Fruit fly (Drosophila melanogaster) whole organism, embryonic: ENCODE data around the gene CG14720.

Source experiments
- CG11695 ChIP-seq: fragments of 200-800 bp; sonication (Bioruptor generic); IDR thresholded peaks from 3 replicates; pipeline ENCODE4 v1.3.6; 2022; ENCODE audit warnings: missing biosample characterization, missing genetic modification characterization
- CG12299 ChIP-seq: fragments of 200-800 bp; sonication (Bioruptor generic); optimal IDR thresholded peaks from 2 replicates; lab custom pipeline; 2018; ENCODE audit warnings: missing biosample characterization, mild to moderate bottlenecking, missing genetic modification characterization
- CG12942 ChIP-seq: fragments of 200-800 bp; sonication (Bioruptor generic); optimal IDR thresholded peaks from 3 replicates; lab custom pipeline; 2016; ENCODE audit warnings: missing biosample characterization, missing genetic modification characterization
- CG13775 ChIP-seq: fragments of 200-800 bp; sonication (Bioruptor generic); optimal IDR thresholded peaks from 3 replicates; lab custom pipeline; 2017; ENCODE audit warnings: missing biosample characterization, mild to moderate bottlenecking, missing genetic modification characterization
- CG15514 ChIP-seq: fragments of 200-800 bp; sonication (Bioruptor generic); optimal IDR thresholded peaks from 3 replicates; lab custom pipeline; 2017; ENCODE audit warnings: missing biosample characterization, missing genetic modification characterization, mild to moderate bottlenecking, moderate library complexity, missing genetic modification reagents
- CG15601 ChIP-seq: fragments of 200-800 bp; sonication (Bioruptor generic); optimal IDR thresholded peaks from 3 replicates; lab custom pipeline; 2019; ENCODE audit warnings: missing biosample characterization, mild to moderate bottlenecking, missing genetic modification characterization, moderate library complexity
- CG1602 ChIP-seq: fragments of 200-800 bp; sonication (Bioruptor generic); optimal IDR thresholded peaks from 3 replicates; lab custom pipeline; 2016; ENCODE audit warnings: missing biosample characterization, missing genetic modification characterization
- CG17912 ChIP-seq: fragments of 200-800 bp; sonication (Bioruptor generic); optimal IDR thresholded peaks from 2 replicates; lab custom pipeline; 2018; ENCODE audit warnings: missing biosample characterization, mild to moderate bottlenecking, missing genetic modification characterization
- CG2120 ChIP-seq: fragments of 200-800 bp; sonication (Bioruptor generic); optimal IDR thresholded peaks from 3 replicates; lab custom pipeline; 2016; ENCODE audit warnings: missing biosample characterization, missing genetic modification characterization
- CG3065 ChIP-seq: fragments of 200-800 bp; sonication (Bioruptor generic); optimal IDR thresholded peaks from 2 replicates; lab custom pipeline; 2016; ENCODE audit warnings: missing biosample characterization, missing genetic modification characterization
- CG32772 ChIP-seq: fragments of 200-800 bp; sonication (Bioruptor generic); IDR thresholded peaks from 2 replicates; pipeline ENCODE4 v1.3.6; 2022; ENCODE audit warnings: missing biosample characterization, missing genetic modification characterization
- CG3726 ChIP-seq: fragments of 200-800 bp; sonication (Bioruptor generic); IDR thresholded peaks from 3 replicates; pipeline ENCODE4, ENCODE4 v1.3.6; 2022; ENCODE audit warnings: missing biosample characterization, missing genetic modification characterization
- CG3838 ChIP-seq: fragments of 200-800 bp; sonication (Bioruptor generic); optimal IDR thresholded peaks from 3 replicates; lab custom pipeline; 2016; ENCODE audit warnings: missing biosample characterization, missing genetic modification characterization
- CG5953 ChIP-seq: fragments of 200-800 bp; sonication (Bioruptor generic); IDR thresholded peaks from 2 replicates; pipeline ENCODE4 v1.3.6; 2022; ENCODE audit warnings: missing biosample characterization, missing genetic modification characterization
- CG6654 ChIP-seq: fragments of 200-800 bp; sonication (Bioruptor generic); optimal IDR thresholded peaks from 2 replicates; lab custom pipeline; 2017; ENCODE audit warnings: missing biosample characterization, mild to moderate bottlenecking, missing genetic modification characterization
- CG7372 ChIP-seq: fragments of 200-800 bp; sonication (Bioruptor generic); IDR thresholded peaks from 2 replicates; pipeline ENCODE4 v1.3.6; 2022; ENCODE audit warnings: missing biosample characterization, missing genetic modification characterization
- CG7839 ChIP-seq: fragments of 200-800 bp; sonication (Bioruptor generic); optimal IDR thresholded peaks from 3 replicates; lab custom pipeline; 2018; ENCODE audit warnings: missing biosample characterization, mild to moderate bottlenecking, missing genetic modification characterization, moderate library complexity
- CG7963 ChIP-seq: fragments of 200-800 bp; sonication (Bioruptor generic); IDR thresholded peaks from 3 replicates; pipeline ENCODE4 v1.3.6; 2022; ENCODE audit warnings: missing biosample characterization, missing genetic modification characterization; ENCODE audit not compliant: partially characterized antibody
- CG9932 ChIP-seq: fragments of 200-800 bp; sonication (Bioruptor generic); IDR thresholded peaks from 2 replicates; pipeline ENCODE4 v1.3.6; 2022; ENCODE audit warnings: missing biosample characterization, missing genetic modification characterization
- Dll ChIP-seq: fragments of 200-800 bp; sonication (Bioruptor generic); IDR thresholded peaks from 4 replicates; pipeline ENCODE4 v1.3.6; 2022; ENCODE audit warnings: missing biosample characterization, missing genetic modification characterization; ENCODE audit not compliant: partially characterized antibody
- Hr51 ChIP-seq, 2 experiments: fragments of 200-800 bp; sonication (Bioruptor generic); optimal IDR thresholded peaks; 2 replicates in 1 of 2; 3 replicates in 1 of 2; lab custom pipeline; 2016 to 2018; ENCODE audit warnings: missing biosample characterization in 2 of 2, missing genetic modification characterization in 2 of 2, mild to moderate bottlenecking in 1 of 2, moderate library complexity in 1 of 2
- MTF-1 ChIP-seq: fragments of 200-800 bp; sonication (Bioruptor generic); optimal IDR thresholded peaks from 2 replicates; lab custom pipeline; 2018; ENCODE audit warnings: missing biosample characterization, mild to moderate bottlenecking, missing genetic modification characterization, borderline replicate concordance
- Myb ChIP-seq: fragments of 200-800 bp; sonication (Bioruptor generic); optimal IDR thresholded peaks from 2 replicates; lab custom pipeline; 2016; ENCODE audit warnings: missing biosample characterization, missing genetic modification characterization
- NK7.1 ChIP-seq: fragments of 200-800 bp; sonication (Bioruptor generic); optimal IDR thresholded peaks from 3 replicates; lab custom pipeline; 2016; ENCODE audit warnings: missing biosample characterization, missing genetic modification characterization
- Neu2 ChIP-seq: fragments of 200-800 bp; sonication (Bioruptor generic); optimal IDR thresholded peaks from 3 replicates; lab custom pipeline; 2016; ENCODE audit warnings: missing biosample characterization, missing genetic modification characterization, borderline replicate concordance
- Nf-YB ChIP-seq: fragments of 200-800 bp; sonication (Bioruptor generic); optimal IDR thresholded peaks from 3 replicates; lab custom pipeline; 2019; ENCODE audit warnings: missing biosample characterization, mild to moderate bottlenecking, missing genetic modification characterization, moderate library complexity
- PHDP ChIP-seq: fragments of 200-800 bp; sonication (Bioruptor generic); optimal IDR thresholded peaks from 3 replicates; lab custom pipeline; 2018; ENCODE audit warnings: missing biosample characterization, mild to moderate bottlenecking, missing genetic modification characterization, moderate library complexity
- Rfx ChIP-seq: fragments of 200-800 bp; sonication (Bioruptor generic); IDR thresholded peaks from 2 replicates; pipeline ENCODE4 v1.3.6; 2022; ENCODE audit warnings: missing biosample characterization, missing genetic modification characterization
- Sin3A ChIP-seq: fragments of >200 bp; optimal IDR thresholded peaks from 2 replicates; lab custom pipeline; 2018
- Sry-β ChIP-seq: fragments of 200-800 bp; sonication (Bioruptor generic); optimal IDR thresholded peaks from 2 replicates; lab custom pipeline; 2018; ENCODE audit warnings: missing biosample characterization, mild to moderate bottlenecking, missing genetic modification characterization, moderate library complexity
- crp ChIP-seq, 2 experiments: fragments of 200-800 bp; sonication (Bioruptor generic); optimal IDR thresholded peaks; 2 replicates in 1 of 2; 3 replicates in 1 of 2; lab custom pipeline; 2017; ENCODE audit warnings: missing biosample characterization in 2 of 2, missing genetic modification characterization in 2 of 2, mild to moderate bottlenecking in 1 of 2, moderate library complexity in 1 of 2
- dan ChIP-seq: fragments of 200-800 bp; sonication (Bioruptor generic); IDR thresholded peaks from 2 replicates; pipeline ENCODE4 v1.3.6; 2022; ENCODE audit warnings: missing biosample characterization, missing genetic modification characterization
- disco-r ChIP-seq: fragments of 200-800 bp; sonication (Bioruptor generic); optimal IDR thresholded peaks from 2 replicates; lab custom pipeline; 2016; ENCODE audit warnings: missing biosample characterization, missing genetic modification characterization
- ewg ChIP-seq: fragments of 200-800 bp; sonication (Bioruptor generic); optimal IDR thresholded peaks from 3 replicates; lab custom pipeline; 2017; ENCODE audit warnings: mild to moderate bottlenecking, missing biosample characterization, missing genetic modification reagents, missing genetic modification characterization
- fru ChIP-seq: fragments of >200 bp; optimal IDR thresholded peaks from 2 replicates; lab custom pipeline; 2017
- fu2 ChIP-seq: fragments of 200-800 bp; sonication (Bioruptor generic); optimal IDR thresholded peaks from 2 replicates; lab custom pipeline; 2016; ENCODE audit warnings: missing biosample characterization, missing genetic modification characterization
- gfzf ChIP-seq: fragments of 200-800 bp; sonication (Bioruptor generic); optimal IDR thresholded peaks from 2 replicates; lab custom pipeline; 2016; ENCODE audit warnings: missing biosample characterization, mild to moderate bottlenecking, missing genetic modification characterization, moderate library complexity
- ham ChIP-seq: fragments of 200-800 bp; sonication (Bioruptor generic); IDR thresholded peaks from 2 replicates; pipeline ENCODE4 v1.3.6; 2022; ENCODE audit warnings: missing biosample characterization, missing genetic modification characterization
- ken ChIP-seq: fragments of 200-800 bp; sonication (Bioruptor generic); IDR thresholded peaks from 3 replicates; pipeline ENCODE4 v1.3.6; 2022; ENCODE audit warnings: missing biosample characterization, missing genetic modification characterization
- pzg ChIP-seq: fragments of 200-800 bp; sonication (Bioruptor generic); optimal IDR thresholded peaks from 3 replicates; lab custom pipeline; 2018; ENCODE audit warnings: missing biosample characterization, mild to moderate bottlenecking, missing genetic modification characterization, moderate library complexity
- sna ChIP-seq: fragments of 200-800 bp; sonication (Bioruptor generic); IDR thresholded peaks from 2 replicates; pipeline ENCODE4 v1.3.6; 2022; ENCODE audit warnings: missing biosample characterization, missing genetic modification characterization; ENCODE audit not compliant: partially characterized antibody
- sug ChIP-seq: fragments of 200-800 bp; optimal IDR thresholded peaks from 2 replicates; lab custom pipeline; 2019; ENCODE audit warnings: missing biosample characterization, mild to moderate bottlenecking, missing genetic modification characterization, moderate library complexity
- unc-4 ChIP-seq: fragments of 200-800 bp; sonication (Bioruptor generic); IDR thresholded peaks from 2 replicates; pipeline ENCODE4 v1.3.6; 2022; ENCODE audit warnings: missing biosample characterization, missing genetic modification characterization; ENCODE audit not compliant: partially characterized antibody
- unpg ChIP-seq: fragments of 200-800 bp; sonication (Bioruptor generic); optimal IDR thresholded peaks from 3 replicates; lab custom pipeline; 2018; ENCODE audit warnings: missing biosample characterization, mild to moderate bottlenecking, missing genetic modification characterization, moderate library complexity
- vfl ChIP-seq: fragments of 200-800 bp; sonication (Bioruptor generic); optimal IDR thresholded peaks from 2 replicates; lab custom pipeline; 2016; ENCODE audit warnings: missing biosample characterization, missing genetic modification characterization
- vnd ChIP-seq: fragments of 200-800 bp; sonication (Bioruptor generic); IDR thresholded peaks from 3 replicates; pipeline ENCODE4 v1.3.6; 2022; ENCODE audit warnings: missing biosample characterization, missing genetic modification characterization; ENCODE audit not compliant: partially characterized antibody
- z ChIP-seq: fragments of 200-800 bp; sonication (Bioruptor generic); IDR thresholded peaks from 3 replicates; pipeline ENCODE4 v1.3.6; 2022; ENCODE audit warnings: missing biosample characterization, missing genetic modification characterization
- zen ChIP-seq: fragments of 200-800 bp; sonication (Bioruptor generic); optimal IDR thresholded peaks from 3 replicates; lab custom pipeline; 2018; ENCODE audit warnings: missing biosample characterization, mild to moderate bottlenecking, missing genetic modification characterization, moderate library complexity

The CG14720 gene

DNA sequence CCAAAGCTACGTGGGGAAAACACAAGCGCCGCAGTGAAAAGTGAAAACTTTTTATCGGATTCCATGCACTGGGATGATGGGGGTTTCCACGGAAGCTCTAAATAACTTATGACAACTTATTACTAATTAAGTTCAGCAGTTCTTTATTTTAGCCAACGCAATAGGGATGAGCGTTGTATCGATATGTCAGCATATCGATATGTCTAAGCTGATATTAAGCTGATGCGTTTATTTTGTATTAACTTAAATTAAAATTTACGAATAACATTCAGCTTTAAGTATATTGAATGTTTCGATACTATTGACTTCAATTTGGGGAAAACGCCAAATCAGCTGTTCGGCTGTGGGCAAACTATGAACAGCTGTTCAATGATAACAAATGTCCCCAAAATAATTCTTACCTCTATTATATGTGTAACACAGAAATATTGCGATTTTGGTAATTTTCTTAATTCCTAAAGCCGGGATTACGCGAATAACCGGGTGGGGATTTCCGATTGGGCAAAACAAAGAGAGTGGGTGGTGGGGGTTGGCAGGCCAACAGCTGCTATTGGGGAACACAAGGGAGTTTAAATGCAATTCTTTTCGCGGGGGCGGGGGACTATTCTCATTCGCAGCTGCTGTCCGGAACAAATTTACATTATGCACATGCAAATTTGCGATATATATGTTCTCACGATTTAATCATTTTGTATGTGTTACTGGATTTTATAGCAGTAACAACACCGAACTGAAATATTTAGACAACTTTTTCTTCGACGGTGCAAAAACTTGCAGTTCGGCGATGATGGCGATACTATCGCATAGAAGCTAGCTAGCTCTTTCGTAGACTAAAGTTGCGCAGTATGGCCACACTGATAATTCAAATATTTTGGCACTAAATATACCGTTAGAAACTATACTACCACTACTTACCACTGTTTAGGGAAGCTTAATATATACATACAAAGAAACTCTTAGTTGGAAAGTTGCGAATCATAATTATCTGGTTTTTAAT, 38.1 kb downstream of the CG14720 start, which contains the start of gene CG6923 (continued):
- TF ChIP-seq CG6654 (GFP tag; lab: Kevin White, UChicago), result no peak
- peak; percentile 87 for TF ChIP-seq CG7963 (GFP tag; lab: Robert Waterston, UW)
- TF ChIP-seq Nf-YB (GFP tag; lab: Kevin White, UChicago), result peak; percentile 68
- TF ChIP-seq fru (lab: Kevin White, UChicago), result no peak
- TF ChIP-seq fu2 (GFP tag; lab: Kevin White, UChicago), result no peak
- TF ChIP-seq PHDP (tag; lab: Kevin White, UChicago), result no peak
- peak; percentile 27 to 82 for TF ChIP-seq crp (GFP tag; optimal IDR thresholded peaks at IDR 0.05; lab: Kevin White, UChicago)
- TF ChIP-seq Hr51 (GFP tag; optimal IDR thresholded peaks at IDR 0.05; lab: Kevin White, UChicago), result no peak
- peak; percentile 81 for TF ChIP-seq unc-4 (GFP tag; lab: Robert Waterston, UW)
- no peak for TF ChIP-seq MTF-1 (GFP tag; lab: Kevin White, UChicago)
- no peak for TF ChIP-seq CG7839 (tag; lab: Kevin White, UChicago)
- TF ChIP-seq CG15601 (tag; lab: Kevin White, UChicago), result no peak
- TF ChIP-seq dan (GFP tag; lab: Robert Waterston, UW), result no peak
- peak; percentile 86 for TF ChIP-seq Dll (GFP tag; lab: Robert Waterston, UW)
- TF ChIP-seq CG5953, result no peak
- no peak for TF ChIP-seq CG12299
- peak; percentile 69 for TF ChIP-seq CG15514 (GFP tag; lab: Kevin White, UChicago)
- TF ChIP-seq CG17912 (GFP tag; lab: Kevin White, UChicago), result no peak
- no peak for TF ChIP-seq CG11695
- TF ChIP-seq CG1602 (GFP tag; lab: Kevin White, UChicago), result no peak
- TF ChIP-seq CG9932 (GFP tag; lab: Robert Waterston, UW), result 0 out of 2 replicates have a peak, but pooled peaks have one; percentile 10
- TF ChIP-seq unpg (GFP tag; lab: Kevin White, UChicago), result no peak
- TF ChIP-seq CG12942 (GFP tag; lab: Kevin White, UChicago), result no peak
- peak; percentile 71 for TF ChIP-seq sna
- no peak for TF ChIP-seq Neu2 (GFP tag; lab: Kevin White, UChicago)
- TF ChIP-seq gfzf (GFP tag; lab: Kevin White, UChicago), result peak; percentile 73
- peak; percentile 92 for TF ChIP-seq Myb (GFP tag; lab: Kevin White, UChicago)
- TF ChIP-seq ken (GFP tag; lab: Robert Waterston, UW), result no peak
- no peak for TF ChIP-seq ham (GFP tag; lab: Robert Waterston, UW)
- TF ChIP-seq Rfx (GFP tag; lab: Robert Waterston, UW), result 0 out of 2 replicates have a peak, but pooled peaks have one; percentile 34
- no peak for TF ChIP-seq CG2120
- TF ChIP-seq CG32772 (GFP tag; lab: Robert Waterston, UW), result no peak
- TF ChIP-seq pzg, result peak; percentile 78
- no peak for TF ChIP-seq zen
- no peak for TF ChIP-seq CG7372 (GFP tag; lab: Robert Waterston, UW)
- TF ChIP-seq CG13775 (GFP tag; lab: Kevin White, UChicago), result peak; percentile 31
- no peak for TF ChIP-seq CG3838 (GFP tag; lab: Kevin White, UChicago)
- TF ChIP-seq vnd (GFP tag; lab: Robert Waterston, UW), result peak; percentile 85
- no peak for TF ChIP-seq CG3065 (GFP tag; lab: Kevin White, UChicago)
- TF ChIP-seq z (GFP tag; lab: Robert Waterston, UW), result no peak
- TF ChIP-seq vfl (GFP tag; lab: Kevin White, UChicago), result no peak
- TF ChIP-seq Sin3A (lab: Kevin White, UChicago), result peak; percentile 66
- TF ChIP-seq NK7.1 (GFP tag; lab: Kevin White, UChicago), result no peak
- no peak for TF ChIP-seq sug (tag; lab: Kevin White, UChicago)
- TF ChIP-seq CG3726 (GFP tag; lab: Robert Waterston, UW), result no peak
- TF ChIP-seq disco-r (GFP tag; lab: Kevin White, UChicago), result no peak
- peak; percentile 31 for TF ChIP-seq Sry-β (GFP tag; lab: Kevin White, UChicago)
- TF ChIP-seq ewg, result no peak
